Worm (Caenorhabditis elegans) whole organism, young adult: ENCODE data around the gene oac-32.

Experiments used
- C17E4.6 ChIP-seq: fragments of 200-800 bp; sonication (Bioruptor generic); IDR thresholded peaks from 2 replicates; pipeline ENCODE4 v1.3.6; 2022; ENCODE audit warnings: missing genetic modification reagents, missing genetic modification characterization, missing compliant biosample characterization
- dpff-1 ChIP-seq: sonication (generic microtip); optimal IDR thresholded peaks from 2 replicates; lab custom pipeline; 2017; ENCODE audit warnings: mild to moderate bottlenecking, missing genetic modification characterization, missing compliant biosample characterization
- egrh-3 ChIP-seq: fragments of 200-800 bp; sonication (Bioruptor generic); IDR thresholded peaks from 2 replicates; pipeline ENCODE4 v1.3.6; 2022; ENCODE audit warnings: missing genetic modification reagents, missing genetic modification characterization, missing compliant biosample characterization
- fkh-3 ChIP-seq: sonication (generic microtip); optimal IDR thresholded peaks from 2 replicates; lab custom pipeline; 2016; ENCODE audit warnings: mild to moderate bottlenecking, missing genetic modification characterization, missing compliant biosample characterization
- unc-130 ChIP-seq: sonication (generic microtip); optimal IDR thresholded peaks from 2 replicates; lab custom pipeline; 2016; ENCODE audit warnings: missing genetic modification reagents, missing genetic modification characterization, missing compliant biosample characterization
- zim-3 ChIP-seq: sonication (generic microtip); optimal IDR thresholded peaks from 2 replicates; lab custom pipeline; 2017; ENCODE audit warnings: mild to moderate bottlenecking, missing genetic modification characterization, moderate library complexity, missing compliant biosample characterization

ce11 chrV:1495334-1495733 lies 50.2 kb downstream of the oac-32 start, which contains the start of gene C38C3.3:
- TF ChIP-seq egrh-3 (GFP tag; lab: Robert Waterston, UW), result no peak
- TF ChIP-seq C17E4.6 (GFP tag; lab: Robert Waterston, UW), result no peak
- no peak for TF ChIP-seq zim-3 (tag; lab: Kevin White, UChicago)
- no peak for TF ChIP-seq fkh-3
- no peak for TF ChIP-seq dpff-1 (tag; lab: Kevin White, UChicago)
- TF ChIP-seq unc-130 (GFP tag; lab: Kevin White, UChicago), result no peak
